Worm (Caenorhabditis elegans) whole organism, L4/young adult: ENCODE measurements around the gene dmsr-11.

Experiments
- W03F9.2 ChIP-seq: fragments of 150-350 bp; optimal IDR thresholded peaks from 2 replicates; lab custom pipeline; 2014; ENCODE audit warnings: missing biosample characterization, missing genetic modification characterization
- dao-5 ChIP-seq: sonication (generic microtip); optimal IDR thresholded peaks from 2 replicates; lab custom pipeline; 2016; ENCODE audit warnings: missing genotype, missing genetic modification characterization, moderate library complexity, missing compliant biosample characterization
- him-1 ChIP-seq: sonication (generic microtip); optimal IDR thresholded peaks from 2 replicates; lab custom pipeline; 2016; ENCODE audit warnings: missing genotype, missing genetic modification reagents, missing genetic modification characterization, missing compliant biosample characterization

DNA sequence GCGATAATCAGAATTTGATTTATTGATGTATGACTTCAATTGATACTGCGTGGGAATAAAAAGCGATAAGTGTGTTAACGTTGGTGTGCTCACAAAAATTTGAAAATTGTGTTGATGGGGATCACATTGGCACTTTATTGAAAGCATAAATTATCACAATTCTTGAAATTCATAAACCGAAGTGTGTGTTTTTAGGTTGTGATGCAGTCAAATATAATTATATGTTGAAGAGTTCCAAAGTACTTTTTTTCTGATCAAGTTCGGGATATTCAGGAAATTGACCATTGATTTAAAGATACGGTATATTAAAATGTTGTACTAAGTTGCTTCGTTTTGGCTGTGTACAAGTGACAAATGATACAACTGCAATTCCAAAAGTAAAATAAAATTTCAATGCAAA lies 28.2 kb downstream of the dmsr-11 start, which contains the start of gene srh-28:
- no peak for TF ChIP-seq him-1
- no peak for TF ChIP-seq W03F9.2 (tag; lab: Kevin White, UChicago)
- no peak for TF ChIP-seq dao-5
